Worm (Caenorhabditis elegans) whole organism, late embryonic: Measurements from ENCODE around the gene F40G12.9.
"Not testable (repeated sequence)": the region's sequence is repeated elsewhere in the genome, so short reads cannot be mapped to it uniquely, and the experiment has no call there.

Experiments
- C08G9.2 ChIP-seq: sonication (generic microtip); optimal IDR thresholded peaks from 2 replicates; lab custom pipeline; 2016; ENCODE audit warnings: mild to moderate bottlenecking, missing genetic modification characterization, moderate library complexity, missing compliant biosample characterization
- K02D7.2 ChIP-seq: sonication (generic microtip); optimal IDR thresholded peaks from 2 replicates; lab custom pipeline; 2017; ENCODE audit warnings: mild to moderate bottlenecking, missing genetic modification characterization, missing compliant biosample characterization
- K09A11.1 ChIP-seq: sonication (generic microtip); optimal IDR thresholded peaks from 2 replicates; lab custom pipeline; 2017; ENCODE audit warnings: antibody characterized with exemption, mild to moderate bottlenecking, missing genetic modification characterization, missing compliant biosample characterization; ENCODE audit not compliant: insufficient read depth
- T23F11.4 ChIP-seq: fragments of 200-800 bp; sonication (Bioruptor generic); optimal IDR thresholded peaks from 2 replicates; lab custom pipeline; 2018; ENCODE audit warnings: mild to moderate bottlenecking, missing genetic modification characterization, missing compliant biosample characterization
- ahr-1 ChIP-seq: sonication (generic microtip); optimal IDR thresholded peaks from 2 replicates; lab custom pipeline; 2016; ENCODE audit warnings: missing genetic modification characterization, missing compliant biosample characterization
- ama-1 ChIP-seq: fragments of 150-350 bp; optimal IDR thresholded peaks from 2 replicates; lab custom pipeline; 2014
- ceh-19 ChIP-seq: fragments of 200-800 bp; sonication (Bioruptor generic); optimal IDR thresholded peaks from 2 replicates; lab custom pipeline; 2018; ENCODE audit warnings: mild to moderate bottlenecking, missing genetic modification characterization, missing compliant biosample characterization
- ceh-22 ChIP-seq: sonication (generic microtip); optimal IDR thresholded peaks from 2 replicates; lab custom pipeline; 2017; ENCODE audit warnings: missing biosample characterization, missing genetic modification characterization
- ceh-24 ChIP-seq: sonication (generic microtip); optimal IDR thresholded peaks from 2 replicates; lab custom pipeline; 2016; ENCODE audit warnings: mild to moderate bottlenecking, missing genetic modification characterization, missing compliant biosample characterization
- ceh-30 ChIP-seq: fragments of 150-350 bp; optimal IDR thresholded peaks from 2 replicates; lab custom pipeline; 2014; ENCODE audit warnings: missing biosample characterization, missing genetic modification characterization
- ceh-34 ChIP-seq: sonication (generic microtip); optimal IDR thresholded peaks from 2 replicates; lab custom pipeline; 2016; ENCODE audit warnings: mild to moderate bottlenecking, missing genetic modification characterization, missing compliant biosample characterization
- ceh-45 ChIP-seq: fragments of 200-800 bp; sonication (Bioruptor generic); IDR thresholded peaks from 2 replicates; pipeline ENCODE4 v1.3.6; 2022; ENCODE audit warnings: missing genetic modification reagents, missing genetic modification characterization, missing compliant biosample characterization
- che-1 ChIP-seq: sonication (generic microtip); optimal IDR thresholded peaks from 2 replicates; lab custom pipeline; 2016; ENCODE audit warnings: mild to moderate bottlenecking, missing genetic modification characterization, missing compliant biosample characterization
- elt-4 ChIP-seq: sonication (generic microtip); optimal IDR thresholded peaks from 2 replicates; lab custom pipeline; 2016; ENCODE audit warnings: missing genetic modification characterization, missing compliant biosample characterization
- ets-4 ChIP-seq: sonication (generic microtip); optimal IDR thresholded peaks from 2 replicates; lab custom pipeline; 2016; ENCODE audit warnings: missing genetic modification characterization, missing compliant biosample characterization
- fax-1 ChIP-seq: sonication (generic microtip); optimal IDR thresholded peaks from 2 replicates; lab custom pipeline; 2016; ENCODE audit warnings: missing genotype, missing genetic modification characterization, missing compliant biosample characterization
- fkh-10 ChIP-seq: fragments of 150-350 bp; optimal IDR thresholded peaks from 2 replicates; lab custom pipeline; 2014; ENCODE audit warnings: missing biosample characterization, missing genetic modification reagents, missing genetic modification characterization
- gmeb-2 ChIP-seq: sonication (generic microtip); optimal IDR thresholded peaks from 2 replicates; lab custom pipeline; 2016; ENCODE audit warnings: missing genetic modification characterization, inconsistent platforms, missing compliant biosample characterization
- hlh-13 ChIP-seq: fragments of 200-800 bp; sonication (Bioruptor generic); optimal IDR thresholded peaks from 2 replicates; lab custom pipeline; 2018; ENCODE audit warnings: mild to moderate bottlenecking, missing genetic modification characterization, missing compliant biosample characterization
- hlh-15 ChIP-seq: sonication (generic microtip); optimal IDR thresholded peaks from 2 replicates; lab custom pipeline; 2016; ENCODE audit warnings: missing genetic modification characterization, missing compliant biosample characterization
- hlh-30 ChIP-seq: sonication (generic microtip); optimal IDR thresholded peaks from 2 replicates; lab custom pipeline; 2017; ENCODE audit warnings: antibody characterized with exemption, missing genetic modification characterization, missing compliant biosample characterization; ENCODE audit not compliant: insufficient read depth
- hlh-8 ChIP-seq: sonication (generic microtip); optimal IDR thresholded peaks from 2 replicates; lab custom pipeline; 2016; ENCODE audit warnings: missing genotype, missing genetic modification characterization, missing compliant biosample characterization
- lim-6 ChIP-seq: sonication (generic microtip); optimal IDR thresholded peaks from 2 replicates; lab custom pipeline; 2016; ENCODE audit warnings: missing genetic modification characterization, missing compliant biosample characterization
- mec-3 ChIP-seq: sonication (generic microtip); optimal IDR thresholded peaks from 2 replicates; lab custom pipeline; 2016; ENCODE audit warnings: borderline replicate concordance, missing genetic modification characterization, missing compliant biosample characterization
- nfya-1 ChIP-seq: sonication (generic microtip); optimal IDR thresholded peaks from 2 replicates; lab custom pipeline; 2017; ENCODE audit warnings: missing genetic modification characterization, mild to moderate bottlenecking, missing compliant biosample characterization, antibody characterized with exemption, moderate library complexity
- nhr-11 ChIP-seq: fragments of 150-350 bp; optimal IDR thresholded peaks from 2 replicates; lab custom pipeline; 2014; ENCODE audit warnings: missing biosample characterization, missing genetic modification characterization
- nhr-232 ChIP-seq: sonication (generic microtip); optimal IDR thresholded peaks from 2 replicates; lab custom pipeline; 2016; ENCODE audit warnings: missing genetic modification characterization, missing compliant biosample characterization
- npax-4 ChIP-seq: sonication (generic microtip); optimal IDR thresholded peaks from 2 replicates; lab custom pipeline; 2016; ENCODE audit warnings: missing genetic modification characterization, missing compliant biosample characterization
- pag-3 ChIP-seq: sonication (generic microtip); optimal IDR thresholded peaks from 2 replicates; lab custom pipeline; 2016; ENCODE audit warnings: missing compliant biosample characterization, missing genetic modification characterization, borderline replicate concordance
- pax-1 ChIP-seq: fragments of 150-350 bp; optimal IDR thresholded peaks from 2 replicates; lab custom pipeline; 2014; ENCODE audit warnings: missing biosample characterization, missing genetic modification characterization
- pha-4 ChIP-seq: fragments of 150-350 bp; optimal IDR thresholded peaks from 2 replicates; lab custom pipeline; 2018; ENCODE audit warnings: missing biosample characterization, missing genetic modification reagents, missing genetic modification characterization
- pros-1 ChIP-seq: fragments of 150-350 bp; optimal IDR thresholded peaks from 2 replicates; lab custom pipeline; 2014; ENCODE audit warnings: missing biosample characterization, missing genetic modification reagents, missing genetic modification characterization
- ref-2 ChIP-seq: sonication (generic microtip); optimal IDR thresholded peaks from 2 replicates; lab custom pipeline; 2016; ENCODE audit warnings: missing genetic modification characterization, missing compliant biosample characterization
- sox-4 ChIP-seq: sonication (generic microtip); optimal IDR thresholded peaks from 2 replicates; lab custom pipeline; 2017; ENCODE audit warnings: mild to moderate bottlenecking, missing genetic modification characterization, inconsistent platforms, missing compliant biosample characterization
- tbx-2 ChIP-seq: sonication (generic microtip); optimal IDR thresholded peaks from 2 replicates; lab custom pipeline; 2016; ENCODE audit warnings: missing genetic modification characterization, missing compliant biosample characterization
- unc-3 ChIP-seq, 2 experiments: fragments of 200-800 bp in 1 of 2; sonication (Bioruptor generic) in 1 of 2; sonication (generic microtip) in 1 of 2; conservative IDR thresholded peaks in 1 of 2; optimal IDR thresholded peaks in 1 of 2; 2 replicates each; pipeline versions ENCODE4 v1.3.6 to Lab custom; 2016 to 2022; ENCODE audit warnings: missing compliant biosample characterization in 2 of 2, missing genetic modification characterization in 2 of 2, missing genetic modification reagents in 1 of 2
- zip-5 ChIP-seq: sonication (generic microtip); optimal IDR thresholded peaks from 2 replicates; lab custom pipeline; 2016; ENCODE audit warnings: missing genetic modification characterization, missing compliant biosample characterization
- ztf-16 ChIP-seq: sonication (generic microtip); optimal IDR thresholded peaks from 2 replicates; lab custom pipeline; 2017; ENCODE audit warnings: missing genetic modification characterization, missing compliant biosample characterization

F40G12.9 gene

ce11 chrV:14274268-14274667 lies 8.2 kb upstream of the F40G12.9 start, which contains the start of gene F40G12.7:
Gene F40G12.7, plus strand, starts transcription at chrV:14274568.
- not testable (repeated sequence) for TF ChIP-seq ceh-24, mec-3, elt-4 (tag; lab: Kevin White, UChicago)
- TF ChIP-seq, all 69 proteins: peak for 0; not testable (repeated sequence) for 69

ce11 chrV:14279777-14280176 lies 2.7 kb upstream of the F40G12.9 start, which contains the start of gene srt-33:
Gene srt-33, minus strand, starts transcription at chrV:14279877.
- TF ChIP-seq T23F11.4 (no peak), ceh-30 (no peak), npax-4 (tag; lab: Kevin White, UChicago) (no peak), sox-4 (tag; lab: Kevin White, UChicago) (no peak), ref-2 (no peak), hlh-30 (tag; lab: Kevin White, UChicago) (no peak), K02D7.2 (tag; lab: Kevin White, UChicago) (no peak), zip-5 (tag; lab: Kevin White, UChicago) (no peak), pros-1 (tag; lab: Kevin White, UChicago) (no peak), K09A11.1 (no peak), ets-4 (no peak), gmeb-2 (no peak), ztf-16 (tag; lab: Kevin White, UChicago) (no peak), pag-3 (tag; lab: Kevin White, UChicago) (no peak), hlh-8 (no peak)

ce11 chrV:14283241-14283640 lies 782 bp downstream of the F40G12.9 start, which contains the start of gene F40G12.10:
Gene F40G12.10, plus strand, starts transcription at chrV:14283541.
- TF ChIP-seq zip-5 (tag; lab: Kevin White, UChicago) (no peak), nhr-11 (tag; lab: Kevin White, UChicago) (no peak), unc-3 (GFP tag; conservative IDR thresholded peaks at IDR 0.05; lab: Robert Waterston, UW) (no peak), unc-3 (tag; optimal IDR thresholded peaks at IDR 0.05; lab: Kevin White, UChicago) (no peak), T23F11.4 (no peak), ama-1 (lab: Kevin White, UChicago) (no peak), ahr-1 (no peak)

ce11 chrV:14285803-14286202 lies 3.3 kb downstream of the F40G12.9 start, which contains the start of gene F40G12.11:
Gene F40G12.11, plus strand, starts transcription at chrV:14286171.
- TF ChIP-seq che-1 (no peak), ceh-24 (tag; lab: Kevin White, UChicago) (no peak), nhr-11 (tag; lab: Kevin White, UChicago) (no peak), hlh-15 (tag; lab: Kevin White, UChicago) (no peak), C08G9.2 (no peak), tbx-2 (no peak), nhr-232 (no peak), T23F11.4 (no peak), fax-1 (tag; lab: Kevin White, UChicago) (no peak), ets-4 (no peak), ceh-22 (tag; lab: Kevin White, UChicago) (no peak), K02D7.2 (tag; lab: Kevin White, UChicago) (no peak), pag-3 (tag; lab: Kevin White, UChicago) (no peak), ref-2 (no peak), pax-1 (no peak), hlh-13 (GFP tag; lab: Kevin White, UChicago) (no peak), fkh-10 (GFP tag; lab: Kevin White, UChicago) (no peak)

ce11 chrV:14289363-14289762 lies 6.9 kb downstream of the F40G12.9 start, which contains the start of gene F14D7.1:
Gene F14D7.1, minus strand, starts transcription at chrV:14289463.
- TF ChIP-seq ceh-24 (tag; lab: Kevin White, UChicago), result no peak
- TF ChIP-seq ets-4, result no peak
- TF ChIP-seq sox-4 (tag; lab: Kevin White, UChicago), result no peak
- TF ChIP-seq ceh-19 (GFP tag; lab: Kevin White, UChicago), result no peak
- no peak for TF ChIP-seq pha-4
- no peak for TF ChIP-seq lim-6
- TF ChIP-seq K09A11.1, result no peak
- no peak for TF ChIP-seq hlh-15 (tag; lab: Kevin White, UChicago)
- TF ChIP-seq ceh-34 (tag; lab: Kevin White, UChicago), result no peak
- TF ChIP-seq ceh-45, result no peak
- no peak for TF ChIP-seq C08G9.2
- no peak for TF ChIP-seq nfya-1
- TF ChIP-seq, all 69 proteins: peak for 0
